Fruit fly (Drosophila melanogaster) whole organism, embryonic: ENCODE results near the gene Lsp1alpha.

Source experiments
- Ada2b ChIP-seq: fragments of 200-800 bp; sonication (Bioruptor generic); IDR thresholded peaks from 2 replicates; pipeline ENCODE4 v1.3.6; 2022; ENCODE audit warnings: missing biosample characterization, missing genetic modification characterization
- CG12155 ChIP-seq: fragments of 200-800 bp; sonication (Bioruptor generic); optimal IDR thresholded peaks from 3 replicates; lab custom pipeline; 2016; ENCODE audit warnings: missing biosample characterization, missing genetic modification characterization
- CG1233 ChIP-seq: fragments of 200-800 bp; sonication (Bioruptor generic); optimal IDR thresholded peaks from 4 replicates; lab custom pipeline; 2018; ENCODE audit warnings: missing biosample characterization, mild to moderate bottlenecking, missing genetic modification characterization
- CG12769 ChIP-seq: fragments of 200-800 bp; sonication (Bioruptor generic); optimal IDR thresholded peaks from 2 replicates; lab custom pipeline; 2019; ENCODE audit warnings: missing biosample characterization, mild to moderate bottlenecking, missing genetic modification characterization, moderate library complexity
- CG13624 ChIP-seq: fragments of 200-800 bp; sonication (Bioruptor generic); optimal IDR thresholded peaks from 2 replicates; lab custom pipeline; 2016; ENCODE audit warnings: missing biosample characterization, missing genetic modification characterization
- CG15269 ChIP-seq: fragments of 200-800 bp; sonication (Bioruptor generic); optimal IDR thresholded peaks from 2 replicates; lab custom pipeline; 2018; ENCODE audit warnings: missing biosample characterization, mild to moderate bottlenecking, missing genetic modification characterization, moderate library complexity
- CG15514 ChIP-seq: fragments of 200-800 bp; sonication (Bioruptor generic); optimal IDR thresholded peaks from 3 replicates; lab custom pipeline; 2017; ENCODE audit warnings: missing biosample characterization, missing genetic modification characterization, mild to moderate bottlenecking, moderate library complexity, missing genetic modification reagents
- CG1647 ChIP-seq: fragments of 200-800 bp; sonication (Bioruptor generic); optimal IDR thresholded peaks from 3 replicates; lab custom pipeline; 2016; ENCODE audit warnings: missing biosample characterization, missing genetic modification characterization
- CG17568 ChIP-seq: fragments of 200-800 bp; sonication (Bioruptor generic); optimal IDR thresholded peaks from 2 replicates; lab custom pipeline; 2018; ENCODE audit warnings: missing biosample characterization, mild to moderate bottlenecking, missing genetic modification characterization, moderate library complexity
- CG1792 ChIP-seq: fragments of 200-800 bp; sonication (Bioruptor generic); optimal IDR thresholded peaks from 2 replicates; lab custom pipeline; 2016; ENCODE audit warnings: missing biosample characterization, missing genetic modification characterization
- CG2120 ChIP-seq: fragments of 200-800 bp; sonication (Bioruptor generic); optimal IDR thresholded peaks from 3 replicates; lab custom pipeline; 2016; ENCODE audit warnings: missing biosample characterization, missing genetic modification characterization
- CG2712 ChIP-seq: fragments of 200-800 bp; optimal IDR thresholded peaks from 3 replicates; lab custom pipeline; 2019; ENCODE audit warnings: missing biosample characterization, mild to moderate bottlenecking, missing genetic modification characterization, moderate library complexity
- CG31441 ChIP-seq: fragments of 200-800 bp; sonication (Bioruptor generic); IDR thresholded peaks from 2 replicates; pipeline ENCODE4 v1.3.6; 2022; ENCODE audit warnings: missing biosample characterization, missing genetic modification characterization
- CG3407 ChIP-seq: fragments of 200-800 bp; sonication (Bioruptor generic); optimal IDR thresholded peaks from 2 replicates; lab custom pipeline; 2018; ENCODE audit warnings: missing biosample characterization, mild to moderate bottlenecking, missing genetic modification characterization
- CG3995 ChIP-seq: fragments of 200-800 bp; sonication (Bioruptor generic); optimal IDR thresholded peaks from 3 replicates; lab custom pipeline; 2016; ENCODE audit warnings: missing biosample characterization, missing genetic modification characterization
- CG5245 ChIP-seq: fragments of 200-800 bp; sonication (Bioruptor generic); optimal IDR thresholded peaks from 3 replicates; lab custom pipeline; 2016; ENCODE audit warnings: missing biosample characterization, missing genetic modification characterization
- CG6175 ChIP-seq: fragments of 200-800 bp; sonication (Bioruptor generic); IDR thresholded peaks from 3 replicates; pipeline ENCODE4 v1.3.6; 2022; ENCODE audit warnings: missing biosample characterization, missing genetic modification characterization
- CG9215 ChIP-seq: fragments of 200-800 bp; sonication (Bioruptor generic); IDR thresholded peaks from 2 replicates; pipeline ENCODE4 v1.3.6; 2022; ENCODE audit warnings: missing biosample characterization, missing genetic modification characterization
- CG9609 ChIP-seq: fragments of 200-800 bp; sonication (Bioruptor generic); optimal IDR thresholded peaks from 3 replicates; lab custom pipeline; 2016; ENCODE audit warnings: missing biosample characterization, missing genetic modification characterization
- CoRest ChIP-seq: fragments of 200-800 bp; sonication (Bioruptor generic); optimal IDR thresholded peaks from 3 replicates; lab custom pipeline; 2018; ENCODE audit warnings: missing biosample characterization, mild to moderate bottlenecking, missing genetic modification characterization, moderate library complexity
- Dbx ChIP-seq: fragments of 200-800 bp; sonication (Bioruptor generic); IDR thresholded peaks from 3 replicates; pipeline ENCODE4 v1.3.6; 2022; ENCODE audit warnings: missing biosample characterization, missing genetic modification characterization
- E2f1 ChIP-seq: fragments of 200-800 bp; sonication (Bioruptor generic); IDR thresholded peaks from 2 replicates; pipeline ENCODE4 v1.3.6; 2022; ENCODE audit warnings: missing biosample characterization, missing genetic modification characterization
- Gsc ChIP-seq: fragments of 200-800 bp; sonication (Bioruptor generic); IDR thresholded peaks from 2 replicates; pipeline ENCODE4 v1.3.6; 2022; ENCODE audit warnings: missing biosample characterization, missing genetic modification characterization
- H15 ChIP-seq: fragments of 200-800 bp; sonication (Bioruptor generic); IDR thresholded peaks from 3 replicates; pipeline ENCODE4 v1.3.6; 2022; ENCODE audit warnings: missing biosample characterization, missing genetic modification characterization
- Hr3 ChIP-seq: fragments of 200-800 bp; sonication (Bioruptor generic); optimal IDR thresholded peaks from 3 replicates; lab custom pipeline; 2016; ENCODE audit warnings: missing biosample characterization, missing genetic modification characterization
- Lim3 ChIP-seq: fragments of 200-800 bp; sonication (Bioruptor generic); IDR thresholded peaks from 2 replicates; pipeline ENCODE4 v1.3.6; 2022; ENCODE audit warnings: missing biosample characterization, missing genetic modification characterization
- Mrtf ChIP-seq: fragments of 200-800 bp; sonication (Bioruptor generic); IDR thresholded peaks from 3 replicates; pipeline ENCODE4 v1.3.6; 2022; ENCODE audit warnings: missing biosample characterization, missing genetic modification characterization
- NFAT ChIP-seq: fragments of 200-800 bp; sonication (Bioruptor generic); IDR thresholded peaks from 2 replicates; pipeline ENCODE4 v1.3.6; 2022; ENCODE audit warnings: missing biosample characterization, missing genetic modification characterization
- Poxn ChIP-seq: fragments of 200-800 bp; sonication (Bioruptor generic); IDR thresholded peaks from 2 replicates; pipeline ENCODE4 v1.3.6; 2022; ENCODE audit warnings: missing biosample characterization, missing genetic modification characterization
- Six4 ChIP-seq: fragments of 200-800 bp; sonication (Bioruptor generic); optimal IDR thresholded peaks from 2 replicates; lab custom pipeline; 2016; ENCODE audit warnings: missing biosample characterization, missing genetic modification characterization
- ac ChIP-seq: fragments of 200-800 bp; sonication (Bioruptor generic); optimal IDR thresholded peaks from 3 replicates; lab custom pipeline; 2017; ENCODE audit warnings: missing biosample characterization, mild to moderate bottlenecking, missing genetic modification characterization
- ato ChIP-seq: fragments of 200-800 bp; sonication (Bioruptor generic); IDR thresholded peaks from 2 replicates; pipeline ENCODE4 v1.3.6; 2022; ENCODE audit warnings: missing biosample characterization, missing genetic modification characterization; ENCODE audit not compliant: partially characterized antibody
- bab2 ChIP-seq: fragments of 200-800 bp; sonication (Bioruptor generic); optimal IDR thresholded peaks from 2 replicates; lab custom pipeline; 2016; ENCODE audit warnings: missing biosample characterization, missing genetic modification characterization
- cato ChIP-seq: fragments of 200-800 bp; sonication (Bioruptor generic); optimal IDR thresholded peaks from 2 replicates; lab custom pipeline; 2016; ENCODE audit warnings: missing biosample characterization, missing genetic modification characterization, borderline replicate concordance
- cg ChIP-seq: fragments of 200-800 bp; sonication (Bioruptor generic); optimal IDR thresholded peaks from 3 replicates; lab custom pipeline; 2019; ENCODE audit warnings: missing biosample characterization, mild to moderate bottlenecking, missing genetic modification characterization, moderate library complexity
- dimm ChIP-seq: fragments of 200-800 bp; sonication (Bioruptor generic); IDR thresholded peaks from 2 replicates; pipeline ENCODE4 v1.3.6; 2022; ENCODE audit warnings: missing biosample characterization, missing genetic modification characterization
- dm ChIP-seq: fragments of 200-800 bp; sonication (Bioruptor generic); optimal IDR thresholded peaks from 3 replicates; lab custom pipeline; 2016; ENCODE audit warnings: missing biosample characterization, missing genetic modification characterization
- exex ChIP-seq: fragments of 200-800 bp; sonication (Bioruptor generic); optimal IDR thresholded peaks from 4 replicates; lab custom pipeline; 2018; ENCODE audit warnings: missing biosample characterization, mild to moderate bottlenecking, missing genetic modification characterization, moderate library complexity
- eyg ChIP-seq: fragments of 200-800 bp; sonication (Bioruptor generic); optimal IDR thresholded peaks from 3 replicates; lab custom pipeline; 2016; ENCODE audit warnings: missing biosample characterization, missing genetic modification characterization
- gsb ChIP-seq: fragments of 200-800 bp; sonication (Bioruptor generic); IDR thresholded peaks from 2 replicates; pipeline ENCODE4 v1.3.6; 2022; ENCODE audit warnings: missing biosample characterization, missing genetic modification characterization
- luna ChIP-seq: fragments of 200-800 bp; sonication (Bioruptor generic); optimal IDR thresholded peaks from 2 replicates; lab custom pipeline; 2016; ENCODE audit warnings: missing biosample characterization, missing genetic modification characterization
- maf-S ChIP-seq: fragments of 200-800 bp; sonication (Bioruptor generic); optimal IDR thresholded peaks from 2 replicates; lab custom pipeline; 2016; ENCODE audit warnings: missing biosample characterization, missing genetic modification characterization
- odd ChIP-seq: fragments of 200-800 bp; sonication (Bioruptor generic); optimal IDR thresholded peaks from 2 replicates; lab custom pipeline; 2017; ENCODE audit warnings: missing biosample characterization, mild to moderate bottlenecking, missing genetic modification characterization
- onecut ChIP-seq: fragments of 200-800 bp; sonication (Bioruptor generic); IDR thresholded peaks from 2 replicates; pipeline ENCODE4 v1.3.6; 2022; ENCODE audit warnings: missing biosample characterization, missing genetic modification characterization
- org-1 ChIP-seq: fragments of 200-800 bp; sonication (Bioruptor generic); optimal IDR thresholded peaks from 2 replicates; lab custom pipeline; 2017; ENCODE audit warnings: missing biosample characterization, missing genetic modification characterization
- psq ChIP-seq: fragments of 200-800 bp; sonication (Bioruptor generic); optimal IDR thresholded peaks from 2 replicates; lab custom pipeline; 2017; ENCODE audit warnings: missing biosample characterization, missing genetic modification characterization
- scrt ChIP-seq: fragments of 200-800 bp; sonication (Bioruptor generic); optimal IDR thresholded peaks from 2 replicates; lab custom pipeline; 2018; ENCODE audit warnings: missing biosample characterization, mild to moderate bottlenecking, missing genetic modification characterization, moderate library complexity
- sens ChIP-seq: fragments of 200-800 bp; sonication (Bioruptor generic); peaks from one replicate; lab custom pipeline; 2016; ENCODE audit warnings: missing biosample characterization, missing genetic modification characterization
- sisA ChIP-seq: fragments of 200-800 bp; sonication (Bioruptor generic); IDR thresholded peaks from 2 replicates; pipeline ENCODE4 v1.3.6; 2022; ENCODE audit warnings: missing biosample characterization, missing genetic modification characterization
- twi ChIP-seq: fragments of 200-800 bp; optimal IDR thresholded peaks from 2 replicates; lab custom pipeline; 2019; ENCODE audit warnings: missing biosample characterization, mild to moderate bottlenecking, missing genetic modification characterization, moderate library complexity
- unpg ChIP-seq: fragments of 200-800 bp; sonication (Bioruptor generic); optimal IDR thresholded peaks from 3 replicates; lab custom pipeline; 2018; ENCODE audit warnings: missing biosample characterization, mild to moderate bottlenecking, missing genetic modification characterization, moderate library complexity

Gene Lsp1alpha

DNA sequence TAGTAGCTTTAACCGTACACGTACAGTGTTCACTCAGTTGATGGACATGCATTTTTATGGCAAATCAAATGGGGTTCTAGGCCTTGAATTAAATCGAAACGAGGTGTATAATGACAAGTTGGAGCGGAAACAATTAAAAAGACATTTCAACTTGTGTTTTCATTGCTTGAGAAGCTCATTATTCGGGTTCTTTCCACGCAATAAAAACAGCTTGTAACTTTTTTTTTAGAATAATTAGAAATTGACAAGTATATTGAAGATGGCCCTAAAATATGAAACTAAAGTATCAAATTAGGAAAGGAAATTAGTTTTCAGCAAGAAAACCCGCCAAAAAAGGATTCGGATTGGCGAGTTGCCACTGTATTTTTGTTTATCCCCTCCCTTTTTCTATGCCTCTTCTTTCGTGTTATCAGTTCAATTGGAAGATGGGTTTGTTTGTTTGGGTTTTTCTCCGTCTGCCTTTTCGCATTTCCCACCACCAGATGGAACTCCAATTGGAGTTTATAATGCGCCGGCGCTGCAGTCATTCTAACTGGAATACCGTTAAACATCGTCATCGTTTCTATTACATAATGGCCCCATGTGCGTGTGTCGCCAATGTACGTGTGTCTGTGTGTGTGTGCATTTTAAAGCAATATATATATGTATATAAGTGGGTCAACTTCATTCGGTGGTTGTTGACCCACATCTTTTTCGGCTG is 23.4 kb upstream of the Lsp1alpha start (continued):
- no peak for TF ChIP-seq dm (GFP tag; lab: Kevin White, UChicago)
- TF ChIP-seq CG9609, result no peak
- TF ChIP-seq twi (tag; lab: Kevin White, UChicago), result no peak
- TF ChIP-seq dimm (GFP tag; lab: Robert Waterston, UW), result no peak
- no peak for TF ChIP-seq cato (GFP tag; lab: Kevin White, UChicago)
- TF ChIP-seq exex (tag; lab: Kevin White, UChicago), result no peak
- peak; percentile 6; the same call in 1 of the 3 replicates for TF ChIP-seq Dbx (GFP tag; lab: Robert Waterston, UW)
- TF ChIP-seq gsb (GFP tag; lab: Robert Waterston, UW), result no peak
- TF ChIP-seq Gsc, result no peak
- TF ChIP-seq Poxn, result no peak
- no peak; the same call in 1 of the 2 replicates for TF ChIP-seq onecut
- peak; percentile 17 for TF ChIP-seq CG12769
- TF ChIP-seq CG6175 (GFP tag; lab: Robert Waterston, UW), result no peak
- peak; percentile 15 for TF ChIP-seq bab2 (GFP tag; lab: Kevin White, UChicago)
- TF ChIP-seq org-1, result peak; percentile 46
- no peak for TF ChIP-seq maf-S (GFP tag; lab: Kevin White, UChicago)
- peak; percentile 27 for TF ChIP-seq CG12155 (GFP tag; lab: Kevin White, UChicago)
- TF ChIP-seq CG15514 (GFP tag; lab: Kevin White, UChicago), result no peak
- peak; percentile 40 for TF ChIP-seq luna (GFP tag; lab: Kevin White, UChicago)
- TF ChIP-seq CG1233, result peak; percentile 36
- TF ChIP-seq CoRest (tag; lab: Kevin White, UChicago), result peak; percentile 53
- TF ChIP-seq sisA (GFP tag; lab: Robert Waterston, UW), result peak; percentile 31
- TF ChIP-seq Mrtf (GFP tag; lab: Robert Waterston, UW), result 0 out of 3 replicates have a peak, but pooled peaks have one; percentile 15
- TF ChIP-seq cg (GFP tag; lab: Kevin White, UChicago), result peak; percentile 43
- TF ChIP-seq psq, result no peak
- peak; percentile 17 for TF ChIP-seq CG1792
- no peak for TF ChIP-seq ac (GFP tag; lab: Kevin White, UChicago)
- TF ChIP-seq odd, result peak; percentile 39
- TF ChIP-seq ato (GFP tag; lab: Robert Waterston, UW), result no peak
- peak; percentile 17 for TF ChIP-seq Hr3 (GFP tag; lab: Kevin White, UChicago)
- TF ChIP-seq unpg (GFP tag; lab: Kevin White, UChicago), result peak; percentile 9
- TF ChIP-seq CG2712 (tag; lab: Kevin White, UChicago), result peak; percentile 32
- peak; percentile 7 for TF ChIP-seq CG3407 (GFP tag; lab: Kevin White, UChicago)
- peak; percentile 68 for TF ChIP-seq CG2120 (GFP tag; lab: Kevin White, UChicago)
- peak; percentile 48 for TF ChIP-seq Six4 (GFP tag; lab: Kevin White, UChicago)
- TF ChIP-seq CG31441 (GFP tag; lab: Robert Waterston, UW), result peak; percentile 57
- TF ChIP-seq Lim3 (GFP tag; lab: Robert Waterston, UW), result no peak
- TF ChIP-seq CG5245 (GFP tag; lab: Kevin White, UChicago), result peak; percentile 41
- TF ChIP-seq NFAT (GFP tag; lab: Robert Waterston, UW), result no peak
- peak; percentile 25 for TF ChIP-seq CG13624 (GFP tag; lab: Kevin White, UChicago)
- TF ChIP-seq CG15269 (tag; lab: Kevin White, UChicago), result peak; percentile 73
- TF ChIP-seq CG17568 (GFP tag; lab: Kevin White, UChicago), result no peak
- TF ChIP-seq E2f1 (GFP tag; lab: Robert Waterston, UW), result peak; percentile 22; the same call in 1 of the 2 replicates
- peak; percentile 92 for TF ChIP-seq sens (GFP tag; lab: Kevin White, UChicago)
- TF ChIP-seq CG1647 (GFP tag; lab: Kevin White, UChicago), result peak; percentile 38
- TF ChIP-seq CG9215 (GFP tag; lab: Robert Waterston, UW), result no peak
- TF ChIP-seq Ada2b (GFP tag; lab: Robert Waterston, UW), result no peak
- TF ChIP-seq scrt, result no peak
- TF ChIP-seq eyg (GFP tag; lab: Kevin White, UChicago), result peak; percentile 25
- TF ChIP-seq CG3995 (GFP tag; lab: Kevin White, UChicago), result no peak
- TF ChIP-seq H15 (GFP tag; lab: Robert Waterston, UW), result no peak
